Worm (Caenorhabditis elegans): Measurements from ENCODE around the gene F33H12.7.

DNA sequence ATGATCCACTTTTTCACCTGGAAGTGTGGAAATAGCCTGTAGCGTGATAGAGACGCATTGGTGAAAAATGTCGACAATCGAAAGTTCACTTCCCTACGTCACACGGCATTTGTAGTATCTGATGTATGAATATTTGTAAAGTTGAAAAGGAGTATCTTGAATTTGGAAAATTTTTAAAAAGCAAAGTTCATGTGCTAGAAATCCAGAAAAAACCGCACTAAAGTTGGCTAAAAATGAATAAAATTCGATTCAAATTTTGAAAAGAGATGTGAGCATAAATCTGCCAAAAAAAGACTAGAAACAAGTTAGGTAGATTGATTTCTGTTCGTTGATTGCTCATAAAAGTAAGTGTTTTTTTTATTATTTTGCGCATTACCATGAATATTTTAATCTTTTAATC is 3.7 kb downstream of the F33H12.7 start, which contains the start of gene sri-74:
- TF ChIP-seq C16A3.4 (tag; optimal IDR thresholded peaks at IDR 0.05) (no peak), unc-62 (GFP tag; optimal IDR thresholded peaks at IDR 0.05) (no peak), nhr-76 (tag; optimal IDR thresholded peaks at IDR 0.05) (no peak), hlh-17 (GFP tag; optimal IDR thresholded peaks at IDR 0.05; ENCODE audit: borderline replicate concordance) (no peak), lin-35 (GFP tag; optimal IDR thresholded peaks at IDR 0.05) (no peak), aly-2 (tag; optimal IDR thresholded peaks at IDR 0.05) (no peak), ztf-4 (tag; optimal IDR thresholded peaks at IDR 0.05) (no peak), lsy-2 (tag; optimal IDR thresholded peaks at IDR 0.05) (no peak), nhr-28 (tag; optimal IDR thresholded peaks at IDR 0.05) (no peak), pqm-1 (tag; optimal IDR thresholded peaks at IDR 0.05) (no peak), unc-86 (tag; optimal IDR thresholded peaks at IDR 0.05) (no peak), dpl-1 (GFP tag; optimal IDR thresholded peaks at IDR 0.05) (no peak)

Measured in whole organism, L1 larva.